Worm (Caenorhabditis elegans): ENCODE measurements around the gene T20D3.5.

Gene T20D3.5

DNA sequence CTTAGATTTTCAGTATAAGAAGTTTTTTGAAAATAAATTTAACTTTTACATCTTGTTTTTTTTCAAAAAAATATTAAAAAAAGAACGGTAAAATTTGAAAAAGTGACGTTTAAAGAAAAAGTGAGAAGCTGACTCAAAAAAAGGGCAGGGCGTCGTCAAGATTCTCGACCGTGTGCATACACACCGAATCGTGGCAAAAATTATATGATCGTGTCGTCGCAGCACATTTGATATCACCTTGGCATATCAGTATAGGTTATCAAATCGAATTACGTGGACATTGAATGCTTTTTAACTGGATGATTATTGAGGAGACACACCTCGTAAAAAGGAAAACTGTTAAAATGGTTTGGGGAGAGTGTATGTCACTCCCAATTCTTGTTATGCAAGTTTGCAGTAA lies 3.8 kb upstream of the T20D3.5 start:
- peak; percentile 49 for TF ChIP-seq elt-2 (tag; optimal IDR thresholded peaks at IDR 0.05)
- TF ChIP-seq ceh-31 (tag; optimal IDR thresholded peaks at IDR 0.05): no peak

- TF ChIP-seq zip-5 (tag; optimal IDR thresholded peaks at IDR 0.05) (no peak), pat-9 (tag; optimal IDR thresholded peaks at IDR 0.05) (no peak)
Observed at ce11 chrIV:9335552-9336251, 1.1 kb upstream of the T20D3.5 start, which contains the start of the genes coa-4 and T20D3.14. coa-4 (minus strand) TSS chrIV:9335602. T20D3.14 (minus strand) TSS chrIV:9335909.

- TF ChIP-seq hlh-6 (tag; optimal IDR thresholded peaks at IDR 0.05) (no peak), syd-9 (tag; optimal IDR thresholded peaks at IDR 0.05) (no peak), F13H6.1 (tag; optimal IDR thresholded peaks at IDR 0.05) (no peak), pha-2 (tag; optimal IDR thresholded peaks at IDR 0.05) (no peak), ceh-31 (tag; optimal IDR thresholded peaks at IDR 0.05) (no peak), ceh-30 (tag; optimal IDR thresholded peaks at IDR 0.05) (no peak), hlh-30 (tag; optimal IDR thresholded peaks at IDR 0.05; ENCODE audit: insufficient read depth) (no peak), C38D4.7 (GFP tag; optimal IDR thresholded peaks at IDR 0.05) (no peak), eyg-1 (tag; optimal IDR thresholded peaks at IDR 0.05) (no peak), T23F11.4 (GFP tag; optimal IDR thresholded peaks at IDR 0.05) (no peak), fkh-6 (tag; optimal IDR thresholded peaks at IDR 0.05) (no peak), unc-3 (GFP tag; conservative IDR thresholded peaks at IDR 0.05) (no peak), unc-3 (tag; optimal IDR thresholded peaks at IDR 0.05) (no peak), C08G9.2 (tag; optimal IDR thresholded peaks at IDR 0.05) (no peak)
Observed at ce11 chrIV:9339205-9339604, 2.4 kb downstream of the T20D3.5 start, which contains the start of gene T20D3.6. T20D3.6 (minus strand) TSS chrIV:9339305.

- TF ChIP-seq sox-2 (GFP tag; IDR thresholded peaks at IDR 0.05) (no peak), rnt-1 (tag; optimal IDR thresholded peaks at IDR 0.05) (no peak), ceh-24 (tag; optimal IDR thresholded peaks at IDR 0.05) (no peak), odd-2 (tag; optimal IDR thresholded peaks at IDR 0.05) (no peak), elt-4 (tag; optimal IDR thresholded peaks at IDR 0.05) (no peak), ceh-22 (tag; optimal IDR thresholded peaks at IDR 0.05) (no peak), dve-1 (tag; optimal IDR thresholded peaks at IDR 0.05) (no peak), lim-6 (tag; optimal IDR thresholded peaks at IDR 0.05) (no peak), eyg-1 (tag; optimal IDR thresholded peaks at IDR 0.05) (no peak), fkh-6 (tag; optimal IDR thresholded peaks at IDR 0.05) (no peak), ets-4 (tag; optimal IDR thresholded peaks at IDR 0.05) (no peak), npax-4 (tag; optimal IDR thresholded peaks at IDR 0.05) (no peak), K02D7.2 (tag; optimal IDR thresholded peaks at IDR 0.05) (no peak), tbx-2 (tag; optimal IDR thresholded peaks at IDR 0.05) (no peak), pax-1 (tag; optimal IDR thresholded peaks at IDR 0.05) (no peak)
Observed at ce11 chrIV:9341591-9341990, 4.8 kb downstream of the T20D3.5 start, which contains the start of gene vps-26. vps-26 (minus strand) TSS chrIV:9341790.

ce11 chrIV:9343102-9343599 lies 6.3 kb downstream of the T20D3.5 start, which contains the start of gene pigc-1:
pigc-1 (minus strand) TSS chrIV:9343152.
- TF ChIP-seq unc-42 (tag; optimal IDR thresholded peaks at IDR 0.05): peak; percentile 8
- no peak for TF ChIP-seq sdc-2 (tag; optimal IDR thresholded peaks at IDR 0.05)

ce11 chrIV:9353728-9354127 lies 16.9 kb downstream of the T20D3.5 start:
- TF ChIP-seq ceh-14 (tag; optimal IDR thresholded peaks at IDR 0.05) (no peak), pqm-1 (tag; optimal IDR thresholded peaks at IDR 0.05) (no peak), ama-1 (optimal IDR thresholded peaks at IDR 0.05) (no peak), nhr-232 (tag; optimal IDR thresholded peaks at IDR 0.05) (no peak), ceh-30 (tag; optimal IDR thresholded peaks at IDR 0.05) (no peak), pha-2 (tag; optimal IDR thresholded peaks at IDR 0.05) (no peak), hlh-13 (GFP tag; optimal IDR thresholded peaks at IDR 0.05) (no peak), tbx-2 (tag; optimal IDR thresholded peaks at IDR 0.05) (no peak), Y22D7AL.16 (tag; optimal IDR thresholded peaks at IDR 0.05) (no peak), fkh-6 (tag; optimal IDR thresholded peaks at IDR 0.05) (no peak), sox-2 (GFP tag; IDR thresholded peaks at IDR 0.05) (no peak), unc-3 (GFP tag; conservative IDR thresholded peaks at IDR 0.05) (no peak), unc-3 (tag; optimal IDR thresholded peaks at IDR 0.05) (no peak), pax-1 (tag; optimal IDR thresholded peaks at IDR 0.05) (no peak), che-1 (tag; optimal IDR thresholded peaks at IDR 0.05) (no peak), hlh-15 (tag; optimal IDR thresholded peaks at IDR 0.05) (no peak), hlh-8 (tag; optimal IDR thresholded peaks at IDR 0.05) (no peak), K09A11.1 (tag; optimal IDR thresholded peaks at IDR 0.05; ENCODE audit: insufficient read depth) (no peak), unc-86 (tag; optimal IDR thresholded peaks at IDR 0.05) (no peak)
